Worm (Caenorhabditis elegans): ENCODE data around the gene smu-2.

Gene smu-2

ce11 chrII:3439244-3439698 is 42.9 kb upstream of the smu-2 start (continued):
- TF ChIP-seq alr-1 (tag; optimal IDR thresholded peaks at IDR 0.05; ENCODE audit: borderline replicate concordance) (no peak), dpl-1 (GFP tag; optimal IDR thresholded peaks at IDR 0.05) (peak in 1 of 3 experiments; percentile 3), aha-1 (tag; optimal IDR thresholded peaks at IDR 0.05) (no peak), nhr-19 (GFP tag; conservative IDR thresholded peaks at IDR 0.05) (peak; percentile 64), isw-1 (GFP tag; IDR thresholded peaks at IDR 0.05) (no peak), efl-1 (optimal IDR thresholded peaks at IDR 0.05) (peak in 1 of 2 experiments; percentile 20), efl-1 (GFP tag; optimal IDR thresholded peaks at IDR 0.05 in 1 of 2) (no peak), nhr-47 (tag; optimal IDR thresholded peaks at IDR 0.05) (peak; percentile 64), nhr-76 (tag; optimal IDR thresholded peaks at IDR 0.05) (no peak), unc-62 (GFP tag; optimal IDR thresholded peaks at IDR 0.05) (no peak), unc-98 (GFP tag; IDR thresholded peaks at IDR 0.05) (no peak), elt-3 (tag; optimal IDR thresholded peaks at IDR 0.05) (peak in 3 of 6 experiments; percentile 45 to 62 (median 46)), elt-2 (tag; optimal IDR thresholded peaks at IDR 0.05) (peak; percentile 97), rnt-1 (tag; optimal IDR thresholded peaks at IDR 0.05) (peak; percentile 51), vab-15 (tag; optimal IDR thresholded peaks at IDR 0.05) (no peak), irx-1 (tag; optimal IDR thresholded peaks at IDR 0.05) (no peak), xbp-1 (tag; optimal IDR thresholded peaks at IDR 0.05) (peak; percentile 4), tbx-2 (tag; optimal IDR thresholded peaks at IDR 0.05) (peak; percentile 22), grh-1 (GFP tag; IDR thresholded peaks at IDR 0.05) (0 out of 2 replicates have a peak, but pooled peaks have one; percentile 6), aly-2 (tag; optimal IDR thresholded peaks at IDR 0.05) (no peak), mep-1 (tag; optimal IDR thresholded peaks at IDR 0.05) (peak; percentile 16), lin-15B (tag; optimal IDR thresholded peaks at IDR 0.05) (no peak), lin-35 (GFP tag; optimal IDR thresholded peaks at IDR 0.05) (peak in 1 of 2 experiments; percentile 54), tlp-1 (tag; optimal IDR thresholded peaks at IDR 0.05) (peak; percentile 62), unc-30 (tag; optimal IDR thresholded peaks at IDR 0.05) (no peak), mab-9 (GFP tag; IDR thresholded peaks at IDR 0.05) (no peak), Y116A8C.19 (tag; optimal IDR thresholded peaks at IDR 0.05; ENCODE audit: borderline replicate concordance) (no peak), dsc-1 (tag; optimal IDR thresholded peaks at IDR 0.05) (no peak), egl-13 (tag; optimal IDR thresholded peaks at IDR 0.05) (no peak), lin-14 (GFP tag; optimal IDR thresholded peaks at IDR 0.05) (peak; percentile 60), ztf-4 (tag; optimal IDR thresholded peaks at IDR 0.05) (no peak), C16A3.4 (tag; optimal IDR thresholded peaks at IDR 0.05) (no peak), unc-86 (tag; optimal IDR thresholded peaks at IDR 0.05) (no peak), pag-3 (tag; optimal IDR thresholded peaks at IDR 0.05; ENCODE audit: borderline replicate concordance, insufficient read depth) (no peak), fkh-10 (GFP tag; optimal IDR thresholded peaks at IDR 0.05) (no peak)

- peak; percentile 59 for TF ChIP-seq snpc-4 (tag; optimal IDR thresholded peaks at IDR 0.05)
- no peak for TF ChIP-seq dpl-1 (GFP tag; optimal IDR thresholded peaks at IDR 0.05)
- peak; percentile 86 for TF ChIP-seq elt-2 (tag; optimal IDR thresholded peaks at IDR 0.05)
- TF ChIP-seq tlp-1 (tag; optimal IDR thresholded peaks at IDR 0.05) = peak; percentile 57
- TF ChIP-seq unc-30 (tag; optimal IDR thresholded peaks at IDR 0.05) = no peak
- no peak for TF ChIP-seq nhr-20 (tag; optimal IDR thresholded peaks at IDR 0.05)
These were observed 42.2 kb upstream of the smu-2 start for ce11 chrII:3439842-3440640.

- TF ChIP-seq egl-27 (tag; optimal IDR thresholded peaks at IDR 0.05) (no peak), alr-1 (tag; optimal IDR thresholded peaks at IDR 0.05; ENCODE audit: borderline replicate concordance) (no peak), nhr-90 (tag; optimal IDR thresholded peaks at IDR 0.05; ENCODE audit: poor library complexity) (no peak)
These were observed 41.6 kb upstream of the smu-2 start, which contains the start of gene C16C8.17 for ce11 chrII:3440641-3440926. C16C8.17 (plus strand) TSS chrII:3440827.
